Fruit fly (Drosophila melanogaster) whole organism, prepupa: ENCODE data around the gene cass.

ENCODE experiments used
- Blimp-1 ChIP-seq: fragments of 200-800 bp; sonication (Bioruptor generic); optimal IDR thresholded peaks from 3 replicates; lab custom pipeline; 2017; ENCODE audit warnings: missing biosample characterization, missing genetic modification characterization, mild to moderate bottlenecking, moderate library complexity, missing genetic modification reagents
- CG10631 ChIP-seq: fragments of 200-800 bp; sonication (Bioruptor generic); optimal IDR thresholded peaks from 2 replicates; lab custom pipeline; 2016; ENCODE audit warnings: missing biosample characterization, missing genetic modification characterization
- CG10669 ChIP-seq: fragments of 200-800 bp; sonication (Bioruptor generic); optimal IDR thresholded peaks from 3 replicates; lab custom pipeline; 2018; ENCODE audit warnings: missing biosample characterization, mild to moderate bottlenecking, missing genetic modification characterization, moderate library complexity
- CG11294 ChIP-seq: fragments of 200-800 bp; sonication (Bioruptor generic); IDR thresholded peaks from 2 replicates; pipeline ENCODE4 v1.3.6; 2022; ENCODE audit warnings: missing biosample characterization, missing genetic modification characterization
- CG11762 ChIP-seq: fragments of 200-800 bp; sonication (Bioruptor generic); optimal IDR thresholded peaks from 3 replicates; lab custom pipeline; 2016; ENCODE audit warnings: missing biosample characterization, missing genetic modification characterization; ENCODE audit not compliant: insufficient read depth
- CG15336 ChIP-seq: fragments of 200-800 bp; sonication (Bioruptor generic); IDR thresholded peaks from 2 replicates; pipeline ENCODE4 v1.3.6; 2022; ENCODE audit warnings: missing biosample characterization, missing genetic modification characterization
- CG1621 ChIP-seq: fragments of 200-800 bp; sonication (Bioruptor generic); optimal IDR thresholded peaks from 3 replicates; lab custom pipeline; 2018; ENCODE audit warnings: missing biosample characterization, mild to moderate bottlenecking, missing genetic modification characterization
- CG16779 ChIP-seq: fragments of 200-800 bp; sonication (Bioruptor generic); optimal IDR thresholded peaks from 3 replicates; lab custom pipeline; 2017; ENCODE audit warnings: missing biosample characterization, mild to moderate bottlenecking, missing genetic modification characterization
- CG3032 ChIP-seq: fragments of 200-800 bp; optimal IDR thresholded peaks from 2 replicates; lab custom pipeline; 2019; ENCODE audit warnings: missing biosample characterization, mild to moderate bottlenecking, missing genetic modification characterization, moderate library complexity
- CG34406 ChIP-seq: fragments of 200-800 bp; sonication (Bioruptor generic); optimal IDR thresholded peaks from 3 replicates; lab custom pipeline; 2016; ENCODE audit warnings: missing biosample characterization, missing genetic modification characterization
- CG3919 ChIP-seq: fragments of 200-800 bp; sonication (Bioruptor generic); optimal IDR thresholded peaks from 3 replicates; lab custom pipeline; 2016; ENCODE audit warnings: missing biosample characterization, missing genetic modification characterization
- CG4318 ChIP-seq: fragments of 200-800 bp; sonication (Bioruptor generic); optimal IDR thresholded peaks from 3 replicates; lab custom pipeline; 2017; ENCODE audit warnings: missing biosample characterization, mild to moderate bottlenecking, missing genetic modification characterization
- CG6163 ChIP-seq: fragments of 200-800 bp; sonication (Bioruptor generic); IDR thresholded peaks from 3 replicates; pipeline ENCODE4 v1.3.6; 2022; ENCODE audit warnings: missing biosample characterization, missing genetic modification characterization
- CG6792 ChIP-seq: fragments of 200-800 bp; sonication (Bioruptor generic); optimal IDR thresholded peaks from 3 replicates; lab custom pipeline; 2016; ENCODE audit warnings: missing biosample characterization, missing genetic modification characterization
- CG6808 ChIP-seq: fragments of 200-800 bp; sonication (Bioruptor generic); optimal IDR thresholded peaks from 3 replicates; lab custom pipeline; 2017; ENCODE audit warnings: missing biosample characterization, missing genetic modification characterization, mild to moderate bottlenecking, moderate library complexity, missing genetic modification reagents
- CG6854 ChIP-seq: fragments of 200-800 bp; sonication (Bioruptor generic); optimal IDR thresholded peaks from 2 replicates; lab custom pipeline; 2017; ENCODE audit warnings: missing biosample characterization, mild to moderate bottlenecking, missing genetic modification characterization
- CG7368 ChIP-seq: fragments of 200-800 bp; sonication (Bioruptor generic); optimal IDR thresholded peaks from 3 replicates; lab custom pipeline; 2016; ENCODE audit warnings: missing biosample characterization, missing genetic modification characterization
- CG8632 ChIP-seq: fragments of 200-800 bp; sonication (Bioruptor generic); optimal IDR thresholded peaks from 3 replicates; lab custom pipeline; 2016; ENCODE audit warnings: missing biosample characterization, missing genetic modification characterization
- CG9139 ChIP-seq: fragments of 200-800 bp; sonication (Bioruptor generic); optimal IDR thresholded peaks from 3 replicates; lab custom pipeline; 2017; ENCODE audit warnings: missing biosample characterization, mild to moderate bottlenecking, missing genetic modification characterization
- Eip78C ChIP-seq: fragments of 200-800 bp; sonication (Bioruptor generic); peaks from one replicate; lab custom pipeline; 2016; ENCODE audit warnings: missing biosample characterization, missing genetic modification characterization
- Eip93F ChIP-seq: fragments of 200-800 bp; sonication (Bioruptor generic); optimal IDR thresholded peaks from 2 replicates; lab custom pipeline; 2016; ENCODE audit warnings: missing biosample characterization, mild to moderate bottlenecking, missing genetic modification characterization
- Ets21C ChIP-seq: fragments of 200-800 bp; sonication (Bioruptor generic); optimal IDR thresholded peaks from 3 replicates; lab custom pipeline; 2016; ENCODE audit warnings: missing biosample characterization, missing genetic modification characterization
- Ets96B ChIP-seq: fragments of 200-800 bp; optimal IDR thresholded peaks from 2 replicates; lab custom pipeline; 2019; ENCODE audit warnings: missing biosample characterization, mild to moderate bottlenecking, missing genetic modification characterization, moderate library complexity
- Hr38 ChIP-seq: sonication (Bioruptor generic); optimal IDR thresholded peaks from 2 replicates; lab custom pipeline; 2016; ENCODE audit warnings: missing biosample characterization, missing genetic modification characterization
- Hr39 ChIP-seq: fragments of 200-800 bp; sonication (Bioruptor generic); optimal IDR thresholded peaks from 2 replicates; lab custom pipeline; 2016; ENCODE audit warnings: missing biosample characterization, missing genetic modification characterization
- Hr4 ChIP-seq: fragments of 200-800 bp; sonication (Bioruptor generic); optimal IDR thresholded peaks from 3 replicates; lab custom pipeline; 2016; ENCODE audit warnings: missing biosample characterization, missing genetic modification characterization
- Lpt ChIP-seq: fragments of 200-800 bp; sonication (Bioruptor generic); optimal IDR thresholded peaks from 3 replicates; lab custom pipeline; 2016; ENCODE audit warnings: missing biosample characterization, missing genetic modification characterization
- Met ChIP-seq: fragments of 200-800 bp; sonication (Bioruptor generic); optimal IDR thresholded peaks from 3 replicates; lab custom pipeline; 2016; ENCODE audit warnings: missing biosample characterization, missing genetic modification characterization
- Smox ChIP-seq: fragments of 200-800 bp; sonication (Bioruptor generic); optimal IDR thresholded peaks from 3 replicates; lab custom pipeline; 2016; ENCODE audit warnings: missing biosample characterization, missing genetic modification characterization
- Sox102F ChIP-seq: fragments of 200-800 bp; sonication (Bioruptor generic); optimal IDR thresholded peaks from 2 replicates; lab custom pipeline; 2016; ENCODE audit warnings: missing biosample characterization, mild to moderate bottlenecking, missing genetic modification characterization
- Sox14 ChIP-seq: fragments of 200-800 bp; sonication (Bioruptor generic); optimal IDR thresholded peaks from 3 replicates; lab custom pipeline; 2016; ENCODE audit warnings: missing biosample characterization, missing genetic modification characterization
- Sox15 ChIP-seq: fragments of 200-800 bp; sonication (Bioruptor generic); optimal IDR thresholded peaks from 3 replicates; lab custom pipeline; 2016; ENCODE audit warnings: missing biosample characterization, missing genetic modification characterization
- achi ChIP-seq: fragments of 200-800 bp; sonication (Bioruptor generic); optimal IDR thresholded peaks from 3 replicates; lab custom pipeline; 2016; ENCODE audit warnings: missing biosample characterization, missing genetic modification characterization
- acj6 ChIP-seq: fragments of 200-800 bp; sonication (Bioruptor generic); optimal IDR thresholded peaks from 3 replicates; lab custom pipeline; 2016; ENCODE audit warnings: missing biosample characterization, missing genetic modification characterization
- cyc ChIP-seq: fragments of 200-800 bp; sonication (Bioruptor generic); optimal IDR thresholded peaks from 3 replicates; lab custom pipeline; 2016; ENCODE audit warnings: missing biosample characterization, missing genetic modification characterization
- dac ChIP-seq: fragments of 200-800 bp; sonication (Bioruptor generic); optimal IDR thresholded peaks from 2 replicates; lab custom pipeline; 2017; ENCODE audit warnings: missing biosample characterization, mild to moderate bottlenecking, missing genetic modification characterization
- dsx ChIP-seq: fragments of 200-800 bp; optimal IDR thresholded peaks from 3 replicates; lab custom pipeline; 2019; ENCODE audit warnings: missing biosample characterization, mild to moderate bottlenecking, missing genetic modification characterization, moderate library complexity; ENCODE audit not compliant: poor library complexity, severe bottlenecking
- eg ChIP-seq: fragments of 200-800 bp; sonication (Bioruptor generic); IDR thresholded peaks from 3 replicates; pipeline ENCODE4 v1.3.6; 2022; ENCODE audit warnings: missing biosample characterization, missing genetic modification characterization
- esn ChIP-seq: fragments of 200-800 bp; sonication (Bioruptor generic); optimal IDR thresholded peaks from 2 replicates; lab custom pipeline; 2016; ENCODE audit warnings: missing biosample characterization, mild to moderate bottlenecking, missing genetic modification characterization, moderate library complexity
- fd59A ChIP-seq: fragments of 200-800 bp; sonication (Bioruptor generic); optimal IDR thresholded peaks from 2 replicates; lab custom pipeline; 2017; ENCODE audit warnings: missing biosample characterization, mild to moderate bottlenecking, missing genetic modification characterization, missing genetic modification reagents
- fd85E ChIP-seq: fragments of 200-800 bp; sonication (Bioruptor generic); optimal IDR thresholded peaks from 3 replicates; lab custom pipeline; 2016; ENCODE audit warnings: missing biosample characterization, missing genetic modification characterization
- fkh ChIP-seq: fragments of 200-800 bp; sonication (Bioruptor generic); optimal IDR thresholded peaks from 3 replicates; lab custom pipeline; 2017; ENCODE audit warnings: missing biosample characterization, mild to moderate bottlenecking, missing genetic modification characterization, moderate library complexity
- lz ChIP-seq: fragments of 200-800 bp; sonication (Bioruptor generic); optimal IDR thresholded peaks from 3 replicates; lab custom pipeline; 2016; ENCODE audit warnings: missing biosample characterization, missing genetic modification characterization
- pdm3 ChIP-seq: fragments of 200-800 bp; sonication (Bioruptor generic); optimal IDR thresholded peaks from 3 replicates; lab custom pipeline; 2016; ENCODE audit warnings: missing biosample characterization, missing genetic modification characterization
- spab ChIP-seq: fragments of 200-800 bp; sonication (Bioruptor generic); optimal IDR thresholded peaks from 2 replicates; lab custom pipeline; 2017; ENCODE audit warnings: missing biosample characterization, mild to moderate bottlenecking, missing genetic modification characterization, missing genetic modification reagents
- svp ChIP-seq: fragments of 200-800 bp; sonication (Bioruptor generic); peaks from one replicate; lab custom pipeline; 2016; ENCODE audit warnings: missing biosample characterization, missing genetic modification characterization
- vri ChIP-seq: fragments of 200-800 bp; sonication (Bioruptor generic); optimal IDR thresholded peaks from 3 replicates; lab custom pipeline; 2016; ENCODE audit warnings: missing biosample characterization, mild to moderate bottlenecking, missing genetic modification characterization

The cass gene

DNA sequence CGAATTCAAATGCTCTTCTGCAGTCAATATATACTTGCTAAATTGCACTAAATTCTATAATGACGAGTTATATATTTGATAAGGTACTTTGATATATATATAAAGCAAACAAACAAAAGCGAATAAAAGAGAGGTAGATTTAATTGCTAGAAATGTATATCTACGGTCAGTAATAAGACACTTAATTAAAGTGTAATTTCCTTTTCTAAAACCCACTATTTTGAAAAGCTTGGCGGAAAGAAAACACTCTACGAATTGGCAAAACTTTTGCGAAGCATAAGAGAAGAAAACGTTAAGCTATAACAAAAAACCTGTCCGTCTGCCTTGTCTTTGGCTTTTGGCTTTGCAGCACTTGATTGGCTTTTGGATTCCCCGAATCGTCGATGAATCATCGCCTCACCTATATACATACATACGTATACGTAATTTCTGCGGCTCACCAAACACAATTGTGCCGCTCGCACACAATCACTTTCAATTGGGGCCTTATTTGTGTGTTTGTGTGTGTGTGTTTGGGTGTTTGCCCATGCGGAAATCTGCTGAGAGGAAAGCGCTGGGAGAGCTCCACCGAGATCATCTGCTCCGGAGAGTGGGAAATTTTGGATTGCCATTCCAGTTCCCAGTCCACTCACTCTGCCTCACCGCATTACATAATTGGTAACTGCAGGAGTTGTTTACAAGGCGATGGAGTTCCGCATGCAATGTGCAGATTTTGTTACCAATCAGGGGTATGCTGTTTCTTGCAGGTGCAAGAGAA, 46.9 kb downstream of the cass start (continued):
- no peak for TF ChIP-seq svp
- TF ChIP-seq vri, result peak; percentile 89
- peak; percentile 2 for TF ChIP-seq CG6854 (GFP tag; lab: Kevin White, UChicago)

DNA sequence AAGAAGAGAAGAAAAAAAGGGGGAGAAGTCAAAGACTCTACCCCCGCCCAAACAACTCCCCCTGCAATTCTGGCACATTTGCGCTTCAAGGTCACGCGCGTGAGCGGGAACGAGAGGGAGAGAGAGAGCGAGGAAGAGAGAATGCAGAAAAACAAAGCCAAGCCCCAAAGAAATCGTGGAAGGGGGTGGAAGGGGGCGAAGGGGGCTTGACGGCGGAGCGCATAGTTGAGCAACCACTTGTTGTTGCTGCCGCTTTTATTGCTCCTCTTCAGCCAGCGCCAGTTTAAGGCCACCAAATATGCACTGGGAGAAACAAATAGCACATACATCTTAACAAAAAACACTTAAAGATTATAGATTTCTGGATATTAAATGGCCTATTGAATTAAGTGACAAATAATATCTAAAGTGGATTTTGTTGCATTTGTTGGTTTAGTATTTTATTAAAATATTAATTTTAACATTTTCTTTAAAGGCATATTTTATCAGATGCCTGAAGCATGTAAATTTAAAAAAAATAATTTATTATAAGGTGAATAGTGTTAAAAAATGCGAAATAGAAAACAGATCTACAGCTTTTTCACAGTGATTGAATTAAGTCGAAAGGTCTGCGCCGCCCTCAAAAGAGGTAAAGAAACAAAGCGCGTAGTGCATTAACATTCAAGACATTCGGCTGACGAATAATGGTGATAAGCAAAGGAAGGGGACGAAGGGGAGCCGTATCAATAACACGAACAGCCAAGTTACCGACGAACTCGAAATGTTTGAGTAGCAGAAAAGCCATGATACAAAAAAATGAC, 47.7 kb downstream of the cass start:
- no peak for TF ChIP-seq Hr38 (GFP tag; lab: Kevin White, UChicago)
- TF ChIP-seq CG15336, result peak; percentile 93
- peak; percentile 62 for TF ChIP-seq Ets96B
- TF ChIP-seq Hr4, result peak; percentile 66
- peak; percentile 70 for TF ChIP-seq cyc (GFP tag; lab: Kevin White, UChicago)
- peak; percentile 85 for TF ChIP-seq Sox14
- TF ChIP-seq fkh (GFP tag; lab: Kevin White, UChicago), result peak; percentile 21
- peak; percentile 85 for TF ChIP-seq fd85E (GFP tag; lab: Kevin White, UChicago)
- TF ChIP-seq CG1621 (tag; lab: Kevin White, UChicago), result peak; percentile 72
- TF ChIP-seq CG6808 (GFP tag; lab: Kevin White, UChicago), result peak; percentile 97
- peak; percentile 93 for TF ChIP-seq CG7368 (GFP tag; lab: Kevin White, UChicago)
- TF ChIP-seq Eip93F (GFP tag; lab: Kevin White, UChicago), result peak; percentile 35
- TF ChIP-seq Smox, result peak; percentile 77
- TF ChIP-seq Met (GFP tag; lab: Kevin White, UChicago), result peak; percentile 94
- peak; percentile 94 for TF ChIP-seq Eip78C
- peak; percentile 91 for TF ChIP-seq CG34406
- peak; percentile 88 for TF ChIP-seq lz (GFP tag; lab: Kevin White, UChicago)
- TF ChIP-seq dsx, result peak; percentile 64
- TF ChIP-seq CG10631, result peak; percentile 90
- TF ChIP-seq acj6, result peak; percentile 95
- peak; percentile 87 for TF ChIP-seq Hr39 (GFP tag; lab: Kevin White, UChicago)
- TF ChIP-seq Lpt (GFP tag; lab: Kevin White, UChicago), result peak; percentile 93
- TF ChIP-seq Ets21C (GFP tag; lab: Kevin White, UChicago), result peak; percentile 46
- peak; percentile 84 for TF ChIP-seq Sox15 (GFP tag; lab: Kevin White, UChicago)
- peak; percentile 97 for TF ChIP-seq CG10669 (GFP tag; lab: Kevin White, UChicago)
- peak; percentile 87 for TF ChIP-seq eg (GFP tag; lab: Robert Waterston, UW)
- TF ChIP-seq CG11294 (GFP tag; lab: Robert Waterston, UW), result peak; percentile 86
- peak; percentile 55 for TF ChIP-seq vri
- TF ChIP-seq pdm3, result peak; percentile 86
- peak; percentile 93 for TF ChIP-seq CG6792 (GFP tag; lab: Kevin White, UChicago)
- TF ChIP-seq svp, result peak; percentile 91
- TF ChIP-seq fd59A, result peak; percentile 76
- TF ChIP-seq CG8632, result peak; percentile 97
- TF ChIP-seq achi (GFP tag; lab: Kevin White, UChicago), result peak; percentile 81
- peak; percentile 68 for TF ChIP-seq dac (GFP tag; lab: Kevin White, UChicago)
- peak; percentile 82 for TF ChIP-seq CG4318 (GFP tag; lab: Kevin White, UChicago)
- peak; percentile 73 for TF ChIP-seq Sox102F (GFP tag; lab: Kevin White, UChicago)
- peak; percentile 95 for TF ChIP-seq CG11762 (GFP tag; lab: Kevin White, UChicago)
- no peak for TF ChIP-seq CG9139 (GFP tag; lab: Kevin White, UChicago)
- peak; percentile 94 for TF ChIP-seq esn
- peak; percentile 90 for TF ChIP-seq CG6163 (GFP tag; lab: Robert Waterston, UW)
- peak; percentile 98 for TF ChIP-seq spab (GFP tag; lab: Kevin White, UChicago)
- peak; percentile 81 for TF ChIP-seq CG3919 (GFP tag; lab: Kevin White, UChicago)
- TF ChIP-seq CG16779 (tag; lab: Kevin White, UChicago), result peak; percentile 87
- peak; percentile 99 for TF ChIP-seq CG3032
- TF ChIP-seq Blimp-1 (GFP tag; lab: Kevin White, UChicago), result peak; percentile 82
